Worm (Caenorhabditis elegans) whole organism, L3 larva: Measurements from ENCODE around the gene lgc-56.

Source experiments
- elt-2 ChIP-seq: sonication (generic microtip); optimal IDR thresholded peaks from 2 replicates; lab custom pipeline; 2016; ENCODE audit warnings: missing genetic modification reagents, mild to moderate bottlenecking, missing genetic modification characterization, missing compliant biosample characterization
- fos-1 ChIP-seq: fragments of 150-350 bp; optimal IDR thresholded peaks from 2 replicates; lab custom pipeline; 2014; ENCODE audit warnings: missing biosample characterization, missing genetic modification characterization
- nhr-23 ChIP-seq: fragments of 150-350 bp; optimal IDR thresholded peaks from 2 replicates; lab custom pipeline; 2014; ENCODE audit warnings: missing biosample characterization, missing genetic modification reagents, missing genetic modification characterization
- nhr-237 ChIP-seq: fragments of 150-350 bp; optimal IDR thresholded peaks from 2 replicates; lab custom pipeline; 2014; ENCODE audit warnings: missing biosample characterization, missing genetic modification characterization
- nhr-77 ChIP-seq: fragments of 150-350 bp; optimal IDR thresholded peaks from 2 replicates; lab custom pipeline; 2014; ENCODE audit warnings: missing biosample characterization, missing genetic modification characterization
- tbx-2 ChIP-seq: sonication (generic microtip); optimal IDR thresholded peaks from 2 replicates; lab custom pipeline; 2016; ENCODE audit warnings: mild to moderate bottlenecking, missing genetic modification characterization, missing compliant biosample characterization
- zag-1 ChIP-seq: fragments of 150-350 bp; optimal IDR thresholded peaks from 2 replicates; lab custom pipeline; 2014; ENCODE audit warnings: missing biosample characterization, missing genetic modification characterization

ce11 chrII:5136296-5136767 lies 6.2 kb downstream of the lgc-56 start, which contains the start of gene F58A6.2:
- no peak for TF ChIP-seq fos-1
- no peak for TF ChIP-seq nhr-237
- TF ChIP-seq zag-1 (tag; lab: Kevin White, UChicago), result no peak
- TF ChIP-seq elt-2 (tag; lab: Kevin White, UChicago), result no peak
- TF ChIP-seq nhr-77 (tag; lab: Kevin White, UChicago), result no peak
- no peak for TF ChIP-seq nhr-23
- TF ChIP-seq tbx-2 (tag; lab: Kevin White, UChicago), result no peak
